Worm (Caenorhabditis elegans) whole organism, L3 larva: ENCODE data around the gene ubh-1.

ENCODE experiments used
- ZK546.5 ChIP-seq: sonication (generic microtip); optimal IDR thresholded peaks from 2 replicates; lab custom pipeline; 2017; ENCODE audit warnings: missing biosample characterization, missing genetic modification characterization
- ama-1 ChIP-seq: fragments of 150-350 bp; optimal IDR thresholded peaks from 2 replicates; lab custom pipeline; 2018
- ceh-16 ChIP-seq: sonication (generic microtip); optimal IDR thresholded peaks from 2 replicates; lab custom pipeline; 2017; ENCODE audit warnings: missing biosample characterization, missing genetic modification characterization
- ceh-82 ChIP-seq: fragments of 150-350 bp; optimal IDR thresholded peaks from 2 replicates; lab custom pipeline; 2014; ENCODE audit warnings: missing biosample characterization, missing genetic modification characterization
- ceh-9 ChIP-seq: sonication (generic microtip); optimal IDR thresholded peaks from 2 replicates; lab custom pipeline; 2018; ENCODE audit warnings: missing biosample characterization, missing genetic modification characterization
- egl-27 ChIP-seq: sonication (generic microtip); optimal IDR thresholded peaks from 4 replicates; lab custom pipeline; 2017; ENCODE audit warnings: missing biosample characterization, missing genetic modification reagents, missing genetic modification characterization
- egl-5 ChIP-seq: fragments of 150-350 bp; optimal IDR thresholded peaks from 2 replicates; lab custom pipeline; 2017; ENCODE audit warnings: missing biosample characterization, missing genetic modification reagents, missing genetic modification characterization, inconsistent platforms
- elt-1 ChIP-seq: fragments of 150-350 bp; optimal IDR thresholded peaks from 2 replicates; lab custom pipeline; 2014; ENCODE audit warnings: missing biosample characterization, missing genetic modification characterization
- elt-2 ChIP-seq: sonication (generic microtip); optimal IDR thresholded peaks from 2 replicates; lab custom pipeline; 2016; ENCODE audit warnings: missing genetic modification reagents, mild to moderate bottlenecking, missing genetic modification characterization, missing compliant biosample characterization
- elt-3 ChIP-seq, 3 experiments: fragments of 150-350 bp in 1 of 3; sonication (generic microtip) in 2 of 3; optimal IDR thresholded peaks; 2 replicates in 2 of 3; 4 replicates in 1 of 3; lab custom pipeline; 2014 to 2017; ENCODE audit warnings: missing biosample characterization in 3 of 3, missing genetic modification characterization in 3 of 3
- fkh-2 ChIP-seq: fragments of 150-350 bp; optimal IDR thresholded peaks from 2 replicates; lab custom pipeline; 2014; ENCODE audit warnings: missing biosample characterization, missing genetic modification reagents, missing genetic modification characterization
- hmg-11 ChIP-seq: sonication (generic microtip); optimal IDR thresholded peaks from 2 replicates; lab custom pipeline; 2016; ENCODE audit warnings: missing genetic modification characterization, missing compliant biosample characterization
- lin-15B ChIP-seq: fragments of 150-350 bp; optimal IDR thresholded peaks from 2 replicates; lab custom pipeline; 2014; ENCODE audit warnings: missing biosample characterization, missing genetic modification characterization
- lin-39 ChIP-seq: fragments of 150-350 bp; optimal IDR thresholded peaks from 2 replicates; lab custom pipeline; 2018; ENCODE audit warnings: missing biosample characterization, missing genetic modification reagents, missing genetic modification characterization
- mdl-1 ChIP-seq: fragments of 150-350 bp; optimal IDR thresholded peaks from 2 replicates; lab custom pipeline; 2014; ENCODE audit warnings: missing biosample characterization, missing genetic modification characterization
- mml-1 ChIP-seq: fragments of 150-350 bp; sonication (generic microtip); optimal IDR thresholded peaks from 3 replicates; lab custom pipeline; 2014; ENCODE audit warnings: missing biosample characterization, missing genetic modification characterization
- nfya-1 ChIP-seq: sonication (generic microtip); optimal IDR thresholded peaks from 2 replicates; lab custom pipeline; 2017; ENCODE audit warnings: missing genetic modification characterization, mild to moderate bottlenecking, missing compliant biosample characterization, antibody characterized with exemption, moderate library complexity; ENCODE audit not compliant: insufficient read depth
- nhr-11 ChIP-seq: fragments of 150-350 bp; optimal IDR thresholded peaks from 2 replicates; lab custom pipeline; 2014; ENCODE audit warnings: missing biosample characterization, missing genetic modification characterization
- nhr-12 ChIP-seq: fragments of 150-350 bp; optimal IDR thresholded peaks from 2 replicates; lab custom pipeline; 2014; ENCODE audit warnings: missing biosample characterization, missing genetic modification characterization
- nhr-23 ChIP-seq: fragments of 150-350 bp; optimal IDR thresholded peaks from 2 replicates; lab custom pipeline; 2014; ENCODE audit warnings: missing biosample characterization, missing genetic modification reagents, missing genetic modification characterization
- nhr-237 ChIP-seq: fragments of 150-350 bp; optimal IDR thresholded peaks from 2 replicates; lab custom pipeline; 2014; ENCODE audit warnings: missing biosample characterization, missing genetic modification characterization
- nhr-43 ChIP-seq: sonication (generic microtip); optimal IDR thresholded peaks from 2 replicates; lab custom pipeline; 2016; ENCODE audit warnings: mild to moderate bottlenecking, missing genetic modification characterization, missing compliant biosample characterization; ENCODE audit not compliant: poor library complexity, severe bottlenecking
- nhr-67 ChIP-seq: fragments of 150-350 bp; optimal IDR thresholded peaks from 2 replicates; lab custom pipeline; 2014; ENCODE audit warnings: missing biosample characterization, missing genetic modification characterization
- nhr-76 ChIP-seq: fragments of 150-350 bp; sonication (generic microtip); optimal IDR thresholded peaks from 5 replicates; lab custom pipeline; 2014; ENCODE audit warnings: missing biosample characterization, missing genetic modification characterization
- nhr-77 ChIP-seq: fragments of 150-350 bp; optimal IDR thresholded peaks from 2 replicates; lab custom pipeline; 2014; ENCODE audit warnings: missing biosample characterization, missing genetic modification characterization
- pha-4 ChIP-seq: fragments of 150-350 bp; optimal IDR thresholded peaks from 2 replicates; lab custom pipeline; 2014; ENCODE audit warnings: missing biosample characterization, missing genetic modification reagents, missing genetic modification characterization
- pqm-1 ChIP-seq: fragments of 150-350 bp; optimal IDR thresholded peaks from 2 replicates; lab custom pipeline; 2017; ENCODE audit warnings: missing biosample characterization, missing genetic modification characterization, inconsistent platforms
- sea-2 ChIP-seq: fragments of 150-350 bp; sonication (generic microtip); optimal IDR thresholded peaks from 4 replicates; lab custom pipeline; 2014; ENCODE audit warnings: missing biosample characterization, missing genetic modification reagents, missing genetic modification characterization
- skn-1 ChIP-seq: fragments of 150-350 bp; optimal IDR thresholded peaks from 2 replicates; lab custom pipeline; 2014; ENCODE audit warnings: missing biosample characterization, missing genetic modification characterization
- snpc-4 ChIP-seq: fragments of 150-350 bp; optimal IDR thresholded peaks from 2 replicates; lab custom pipeline; 2014; ENCODE audit warnings: missing biosample characterization, missing genetic modification characterization
- unc-62 ChIP-seq: fragments of 150-350 bp; sonication (generic microtip); optimal IDR thresholded peaks from 4 replicates; lab custom pipeline; 2014; ENCODE audit warnings: missing biosample characterization, missing genetic modification reagents, missing genetic modification characterization
- ztf-11 ChIP-seq: fragments of 150-350 bp; optimal IDR thresholded peaks from 2 replicates; lab custom pipeline; 2014; ENCODE audit warnings: missing biosample characterization, missing genetic modification characterization

Gene ubh-1

DNA sequence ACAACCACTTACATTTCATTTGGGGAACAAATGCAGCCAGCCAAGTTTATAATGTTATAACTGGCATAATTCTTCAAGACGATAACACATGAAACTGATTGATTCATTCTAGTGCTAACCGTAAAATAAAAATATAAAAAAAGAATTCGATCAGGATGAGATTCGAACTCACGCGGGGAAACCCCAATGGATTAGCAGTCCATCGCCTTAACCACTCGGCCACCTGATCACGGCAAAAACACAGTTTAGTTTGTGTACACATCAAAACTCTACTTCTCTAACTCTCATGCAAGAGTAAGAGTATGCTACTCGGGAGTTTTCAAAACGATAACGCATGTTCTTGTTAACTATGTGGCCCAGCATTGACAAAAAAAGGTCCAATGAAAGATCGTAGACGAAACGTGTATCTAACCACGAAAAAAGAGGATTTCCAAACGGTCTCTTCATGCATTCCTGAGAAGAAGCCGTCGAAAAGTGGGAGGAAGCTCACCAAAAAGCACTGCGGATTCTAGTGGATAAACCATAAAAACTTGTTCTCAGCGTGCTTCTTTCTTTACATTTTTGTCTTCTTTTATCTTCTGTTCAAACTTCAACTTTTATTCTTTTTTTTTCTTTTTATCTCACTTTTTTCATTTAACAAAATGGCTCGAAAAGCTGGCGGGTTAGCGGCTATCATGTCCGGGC lies 40.6 kb upstream of the ubh-1 start, which contains the start of gene twk-10:
TSS of gene twk-10 (plus strand) at position 634 of the 684 bp plus-strand sequence.
- TF ChIP-seq nhr-67 (tag; lab: Kevin White, UChicago) (no peak), nhr-43 (tag; lab: Kevin White, UChicago) (peak; percentile 47), pqm-1 (tag; lab: Kevin White, UChicago) (peak; percentile 5), nhr-77 (no peak), egl-27 (tag; lab: Kevin White, UChicago) (peak; percentile 9), nhr-11 (no peak), pha-4 (tag; lab: Kevin White, UChicago) (peak; percentile 60), nhr-23 (peak; percentile 12), elt-2 (peak; percentile 32), skn-1 (no peak)

DNA sequence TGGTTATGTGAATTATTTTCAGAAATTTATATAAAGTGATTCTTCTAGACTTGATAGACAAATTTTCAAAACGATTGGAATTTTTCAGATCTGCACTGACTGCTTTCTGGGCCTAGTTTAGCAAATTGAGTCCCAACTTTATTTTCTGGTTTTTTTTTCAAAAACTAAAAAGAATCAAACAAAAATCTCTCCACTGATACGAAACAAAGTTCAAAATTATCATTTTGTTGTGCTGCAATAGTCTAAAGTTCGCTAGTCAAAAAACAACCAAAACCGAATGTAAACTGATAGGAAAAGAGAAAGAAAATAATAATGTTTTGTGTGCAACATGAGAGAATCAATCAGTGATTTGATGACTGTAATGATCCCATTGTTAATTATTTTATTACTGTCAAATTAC lies 38.7 kb upstream of the ubh-1 start, which contains the start of gene lipl-4:
TSS of gene lipl-4 (plus strand) at position 301 of the 400 bp plus-strand sequence.
- peak; percentile 18 for TF ChIP-seq pqm-1 (tag; lab: Kevin White, UChicago)
- peak; percentile 5 for TF ChIP-seq pha-4 (tag; lab: Kevin White, UChicago)
- no peak for TF ChIP-seq egl-27 (tag; lab: Kevin White, UChicago)
- no peak for TF ChIP-seq elt-3 (tag; optimal IDR thresholded peaks at IDR 0.05; lab: Kevin White, UChicago)
- TF ChIP-seq mdl-1 (tag; lab: Kevin White, UChicago), result no peak
- TF ChIP-seq hmg-11 (tag; lab: Kevin White, UChicago), result no peak
- no peak for TF ChIP-seq ceh-16 (tag; lab: Kevin White, UChicago)
- TF ChIP-seq nhr-23, result no peak
- no peak for TF ChIP-seq ZK546.5 (tag; lab: Kevin White, UChicago)

DNA sequence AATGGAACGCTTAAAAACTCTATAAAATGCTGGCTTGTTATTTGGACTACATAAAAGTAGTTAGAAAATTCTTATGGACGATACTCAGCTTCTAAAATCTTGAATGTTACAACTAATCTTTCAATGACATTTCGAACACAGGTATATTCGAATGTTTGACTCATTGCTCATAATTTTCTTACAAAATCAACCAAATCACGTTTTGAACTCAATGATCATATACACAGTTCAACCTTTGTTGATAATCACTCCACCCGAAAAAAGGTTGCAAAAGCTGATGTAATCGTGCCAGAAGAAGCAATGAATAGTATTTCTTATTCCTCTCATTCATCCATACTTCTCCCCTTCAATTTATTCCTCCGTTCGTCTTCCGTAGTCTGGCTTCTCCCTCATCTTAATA lies 37.9 kb upstream of the ubh-1 start, which contains the start of gene K04A8.20:
TSS of gene K04A8.20 (plus strand) at position 301 of the 400 bp plus-strand sequence.
- TF ChIP-seq ama-1 (lab: Kevin White, UChicago) (no peak), ztf-11 (no peak), egl-5 (tag; lab: Kevin White, UChicago) (no peak), ZK546.5 (tag; lab: Kevin White, UChicago) (no peak), fkh-2 (tag; lab: Kevin White, UChicago) (no peak), lin-15B (tag; lab: Kevin White, UChicago) (no peak), ceh-9 (tag; lab: Kevin White, UChicago) (no peak), pqm-1 (tag; lab: Kevin White, UChicago) (no peak), nhr-76 (tag; lab: Kevin White, UChicago) (no peak), snpc-4 (no peak), nhr-77 (no peak), nhr-23 (no peak), ceh-82 (no peak), elt-1 (tag; lab: Kevin White, UChicago) (no peak), nhr-12 (no peak), ceh-16 (tag; lab: Kevin White, UChicago) (no peak), mml-1 (tag; lab: Kevin White, UChicago) (no peak), unc-62 (no peak), sea-2 (GFP tag; lab: Kevin White, UChicago) (no peak), nhr-237 (tag; lab: Kevin White, UChicago) (no peak)
- TF ChIP-seq, all 47 proteins: peak for 0

ce11 chrV:6548309-6548708 lies 37.1 kb upstream of the ubh-1 start:
- TF ChIP-seq lin-39 (tag; lab: Kevin White, UChicago), result no peak
- TF ChIP-seq ceh-16 (tag; lab: Kevin White, UChicago), result no peak
- no peak for TF ChIP-seq ztf-11
- no peak for TF ChIP-seq nhr-43 (tag; lab: Kevin White, UChicago)
- TF ChIP-seq nfya-1 (tag; lab: Kevin White, UChicago), result no peak
- TF ChIP-seq egl-5 (tag; lab: Kevin White, UChicago), result no peak
